Worm (Caenorhabditis elegans) whole organism, L3 larva: Measurements from ENCODE around the gene mdh-1.

Experiments used
- aly-2 ChIP-seq: fragments of 150-350 bp; optimal IDR thresholded peaks from 2 replicates; lab custom pipeline; 2014; ENCODE audit warnings: missing biosample characterization, missing genetic modification characterization
- ama-1 ChIP-seq: fragments of 150-350 bp; optimal IDR thresholded peaks from 2 replicates; lab custom pipeline; 2018
- ceh-82 ChIP-seq: fragments of 150-350 bp; optimal IDR thresholded peaks from 2 replicates; lab custom pipeline; 2014; ENCODE audit warnings: missing biosample characterization, missing genetic modification characterization
- elt-3 ChIP-seq, 3 experiments: fragments of 150-350 bp in 1 of 3; sonication (generic microtip) in 2 of 3; optimal IDR thresholded peaks; 2 replicates in 2 of 3; 4 replicates in 1 of 3; lab custom pipeline; 2014 to 2017; ENCODE audit warnings: missing biosample characterization in 3 of 3, missing genetic modification characterization in 3 of 3
- hmg-11 ChIP-seq: sonication (generic microtip); optimal IDR thresholded peaks from 2 replicates; lab custom pipeline; 2016; ENCODE audit warnings: missing genetic modification characterization, missing compliant biosample characterization
- lin-15B ChIP-seq: fragments of 150-350 bp; optimal IDR thresholded peaks from 2 replicates; lab custom pipeline; 2014; ENCODE audit warnings: missing biosample characterization, missing genetic modification characterization
- nhr-11 ChIP-seq: fragments of 150-350 bp; optimal IDR thresholded peaks from 2 replicates; lab custom pipeline; 2014; ENCODE audit warnings: missing biosample characterization, missing genetic modification characterization
- nhr-237 ChIP-seq: fragments of 150-350 bp; optimal IDR thresholded peaks from 2 replicates; lab custom pipeline; 2014; ENCODE audit warnings: missing biosample characterization, missing genetic modification characterization
- nhr-43 ChIP-seq: sonication (generic microtip); optimal IDR thresholded peaks from 2 replicates; lab custom pipeline; 2016; ENCODE audit warnings: mild to moderate bottlenecking, missing genetic modification characterization, missing compliant biosample characterization; ENCODE audit not compliant: poor library complexity, severe bottlenecking
- pha-4 ChIP-seq: fragments of 150-350 bp; optimal IDR thresholded peaks from 2 replicates; lab custom pipeline; 2014; ENCODE audit warnings: missing biosample characterization, missing genetic modification reagents, missing genetic modification characterization

ce11 chrV:6504131-6504827 is 12.0 kb downstream of the mdh-1 start, which contains the start of gene moc-2:
- TF ChIP-seq lin-15B (tag; lab: Kevin White, UChicago) (no peak), ama-1 (lab: Kevin White, UChicago) (no peak), nhr-43 (tag; lab: Kevin White, UChicago) (no peak), hmg-11 (tag; lab: Kevin White, UChicago) (no peak), elt-3 (tag; optimal IDR thresholded peaks at IDR 0.05; lab: Kevin White, UChicago) (no peak), ceh-82 (no peak), nhr-237 (no peak), nhr-11 (no peak), pha-4 (no peak), aly-2 (tag; lab: Kevin White, UChicago) (no peak)
